Comparison of ENCODE assay signal across 4 fruit fly cellular contexts in genomic region chrX:8411532-8411960, dm6.
TF ChIP-seq lines count a peak whose summit lies in the region.

lawc (minus strand) TSS chrX:8411658.

TF ChIP-seq in whole organism, adult, 20 proteins besides CTCF, POLR2A, EP300 and RAD21 (continued from another document):
- TF ChIP-seq CG14711 (tag; optimal IDR thresholded peaks at IDR 0.05; lab: Kevin White, UChicago) (peak; percentile 54), Crg-1 (GFP tag; optimal IDR thresholded peaks at IDR 0.05; lab: Kevin White, UChicago) (no peak)

TF ChIP-seq in whole organism, embryonic, 481 proteins besides CTCF, POLR2A, EP300 and RAD21 (continued from another document and continues in another):
- TF ChIP-seq CG2120 (GFP tag; optimal IDR thresholded peaks at IDR 0.05; lab: Kevin White, UChicago) (peak; percentile 5), rib (GFP tag; IDR thresholded peaks at IDR 0.05; lab: Robert Waterston, UW) (peak; percentile 72; the same call in 1 of the 2 replicates), CG6854 (GFP tag; optimal IDR thresholded peaks at IDR 0.05; lab: Kevin White, UChicago) (peak; percentile 73), CG2116 (GFP tag; optimal IDR thresholded peaks at IDR 0.05; lab: Kevin White, UChicago) (no peak), tll (GFP tag; optimal IDR thresholded peaks at IDR 0.05; lab: Kevin White, UChicago) (no peak), CG7987 (GFP tag; optimal IDR thresholded peaks at IDR 0.05; lab: Kevin White, UChicago) (peak; percentile 50), CG17328 (GFP tag; IDR thresholded peaks at IDR 0.05; lab: Robert Waterston, UW) (peak; percentile 41; the same call in 1 of the 2 replicates), peb (GFP tag; IDR thresholded peaks at IDR 0.05; lab: Robert Waterston, UW) (0 out of 2 replicates have a peak, but pooled peaks have one; percentile 12), CG6683 (GFP tag; optimal IDR thresholded peaks at IDR 0.05; lab: Kevin White, UChicago) (peak; percentile 41), CG10267 (tag; optimal IDR thresholded peaks at IDR 0.05; lab: Kevin White, UChicago) (no peak), CG12104 (GFP tag; optimal IDR thresholded peaks at IDR 0.05; lab: Kevin White, UChicago) (no peak), usp (GFP tag; optimal IDR thresholded peaks at IDR 0.05; lab: Kevin White, UChicago) (no peak), CG17359 (tag; optimal IDR thresholded peaks at IDR 0.05; lab: Kevin White, UChicago) (no peak), phol (tag; optimal IDR thresholded peaks at IDR 0.05; lab: Kevin White, UChicago) (no peak), GATAe (GFP tag; conservative IDR thresholded peaks at IDR 0.05; lab: Robert Waterston, UW) (no peak), Spps (tag; optimal IDR thresholded peaks at IDR 0.05; lab: Kevin White, UChicago) (no peak), gcm (GFP tag; optimal IDR thresholded peaks at IDR 0.05; lab: Kevin White, UChicago) (peak; percentile 30), CG12659 (GFP tag; optimal IDR thresholded peaks at IDR 0.05; lab: Kevin White, UChicago) (peak; percentile 37), CG15011 (GFP tag; optimal IDR thresholded peaks at IDR 0.05; lab: Kevin White, UChicago) (no peak), CG15696 (tag; optimal IDR thresholded peaks at IDR 0.05; lab: Kevin White, UChicago) (no peak), CG7963 (GFP tag; IDR thresholded peaks at IDR 0.05; lab: Robert Waterston, UW; ENCODE audit: partially characterized antibody) (no peak), Max (GFP tag; optimal IDR thresholded peaks at IDR 0.05; lab: Kevin White, UChicago) (no peak), Awh (GFP tag; IDR thresholded peaks at IDR 0.05; lab: Robert Waterston, UW) (no peak), CG2202 (tag; optimal IDR thresholded peaks at IDR 0.05; lab: Kevin White, UChicago) (no peak), trem (tag; optimal IDR thresholded peaks at IDR 0.05; lab: Kevin White, UChicago) (no peak), ERR (GFP tag; optimal IDR thresholded peaks at IDR 0.05; lab: Kevin White, UChicago) (no peak), insv (GFP tag; optimal IDR thresholded peaks at IDR 0.05; lab: Kevin White, UChicago) (peak in 1 of 2 experiments; percentile 9), CG9932 (GFP tag; IDR thresholded peaks at IDR 0.05; lab: Robert Waterston, UW) (peak; percentile 61), jing (GFP tag; optimal IDR thresholded peaks at IDR 0.05; lab: Kevin White, UChicago) (no peak), CG17361 (GFP tag; IDR thresholded peaks at IDR 0.05; lab: Robert Waterston, UW) (no peak), emc (GFP tag; optimal IDR thresholded peaks at IDR 0.05; lab: Kevin White, UChicago) (no peak), br (optimal IDR thresholded peaks at IDR 0.05; lab: Kevin White, UChicago) (no peak), CG10321 (GFP tag; IDR thresholded peaks at IDR 0.05; lab: Robert Waterston, UW) (peak; percentile 49), grn (GFP tag; optimal IDR thresholded peaks at IDR 0.05; lab: Kevin White, UChicago) (peak; percentile 26), nerfin-1 (tag; optimal IDR thresholded peaks at IDR 0.05; lab: Kevin White, UChicago) (peak; percentile 50), dimm (GFP tag; IDR thresholded peaks at IDR 0.05; lab: Robert Waterston, UW) (no peak), CG13123 (GFP tag; optimal IDR thresholded peaks at IDR 0.05; lab: Kevin White, UChicago) (no peak), CG33557 (GFP tag; optimal IDR thresholded peaks at IDR 0.05; lab: Kevin White, UChicago) (no peak), CG8388 (GFP tag; optimal IDR thresholded peaks at IDR 0.05; lab: Kevin White, UChicago) (no peak), CG12236 (GFP tag; optimal IDR thresholded peaks at IDR 0.05; lab: Kevin White, UChicago) (no peak), CG4404 (GFP tag; IDR thresholded peaks at IDR 0.05; lab: Robert Waterston, UW) (no peak), gsb-n (tag; optimal IDR thresholded peaks at IDR 0.05; lab: Kevin White, UChicago) (no peak), pita (GFP tag; optimal IDR thresholded peaks at IDR 0.05; lab: Kevin White, UChicago) (no peak), Scr (GFP tag; IDR thresholded peaks at IDR 0.05; lab: Robert Waterston, UW; ENCODE audit: partially characterized antibody) (peak; percentile 20; the same call in 1 of the 2 replicates)

TF ChIP-seq in whole organism, prepupa, 60 proteins besides CTCF, POLR2A, EP300 and RAD21 (continued from another document):
- no peak for TF ChIP-seq CG1621 (tag; optimal IDR thresholded peaks at IDR 0.05; lab: Kevin White, UChicago)
- TF ChIP-seq CG16779 (tag; optimal IDR thresholded peaks at IDR 0.05; lab: Kevin White, UChicago): peak; percentile 63
- peak; percentile 19 for TF ChIP-seq achi (GFP tag; optimal IDR thresholded peaks at IDR 0.05; lab: Kevin White, UChicago)
- TF ChIP-seq svp (GFP tag; lab: Kevin White, UChicago): peak; percentile 60
- TF ChIP-seq acj6 (GFP tag; optimal IDR thresholded peaks at IDR 0.05; lab: Kevin White, UChicago): no peak
- peak; percentile 11 for TF ChIP-seq CG3919 (GFP tag; optimal IDR thresholded peaks at IDR 0.05; lab: Kevin White, UChicago)
- TF ChIP-seq Gug (GFP tag; IDR thresholded peaks at IDR 0.05; lab: Robert Waterston, UW): 0 out of 2 replicates have a peak, but pooled peaks have one; percentile 37
- no peak for TF ChIP-seq cyc (GFP tag; optimal IDR thresholded peaks at IDR 0.05; lab: Kevin White, UChicago)
- TF ChIP-seq esn (GFP tag; optimal IDR thresholded peaks at IDR 0.05; lab: Kevin White, UChicago): peak; percentile 30
- TF ChIP-seq fkh (GFP tag; optimal IDR thresholded peaks at IDR 0.05; lab: Kevin White, UChicago): peak; percentile 4
- no peak for TF ChIP-seq CG7368 (GFP tag; optimal IDR thresholded peaks at IDR 0.05; lab: Kevin White, UChicago)
- peak; percentile 61 for TF ChIP-seq dsx (GFP tag; optimal IDR thresholded peaks at IDR 0.05; lab: Kevin White, UChicago; ENCODE audit: poor library complexity, severe bottlenecking)
- TF ChIP-seq CG6792 (GFP tag; optimal IDR thresholded peaks at IDR 0.05; lab: Kevin White, UChicago): no peak
- TF ChIP-seq CG10669 (GFP tag; optimal IDR thresholded peaks at IDR 0.05; lab: Kevin White, UChicago): no peak
- no peak for TF ChIP-seq Hr38 (GFP tag; optimal IDR thresholded peaks at IDR 0.05; lab: Kevin White, UChicago)
- no peak for TF ChIP-seq Lpt (GFP tag; optimal IDR thresholded peaks at IDR 0.05; lab: Kevin White, UChicago)
- TF ChIP-seq lz (GFP tag; optimal IDR thresholded peaks at IDR 0.05; lab: Kevin White, UChicago): peak; percentile 23
- TF ChIP-seq Ets21C (GFP tag; optimal IDR thresholded peaks at IDR 0.05; lab: Kevin White, UChicago): no peak
- no peak for TF ChIP-seq dac (GFP tag; optimal IDR thresholded peaks at IDR 0.05; lab: Kevin White, UChicago)
- peak; percentile 91 for TF ChIP-seq CG6163 (GFP tag; IDR thresholded peaks at IDR 0.05; lab: Robert Waterston, UW)
- no peak for TF ChIP-seq pdm3 (GFP tag; optimal IDR thresholded peaks at IDR 0.05; lab: Kevin White, UChicago)
- TF ChIP-seq CG8632 (GFP tag; optimal IDR thresholded peaks at IDR 0.05; lab: Kevin White, UChicago): no peak
- TF ChIP-seq Hr4 (GFP tag; optimal IDR thresholded peaks at IDR 0.05; lab: Kevin White, UChicago): no peak
- TF ChIP-seq OdsH (GFP tag; optimal IDR thresholded peaks at IDR 0.05; lab: Kevin White, UChicago): no peak
- peak; percentile 87 for TF ChIP-seq fd85E (GFP tag; optimal IDR thresholded peaks at IDR 0.05; lab: Kevin White, UChicago)
- TF ChIP-seq net (GFP tag; optimal IDR thresholded peaks at IDR 0.05; lab: Kevin White, UChicago): peak; percentile 52
- no peak for TF ChIP-seq CG11902 (GFP tag; optimal IDR thresholded peaks at IDR 0.05; lab: Kevin White, UChicago)
- peak; percentile 9 for TF ChIP-seq CG34406 (GFP tag; optimal IDR thresholded peaks at IDR 0.05; lab: Kevin White, UChicago)
- TF ChIP-seq CG8119 (GFP tag; IDR thresholded peaks at IDR 0.05; lab: Robert Waterston, UW): peak; percentile 86
- TF ChIP-seq Sox102F (GFP tag; optimal IDR thresholded peaks at IDR 0.05; lab: Kevin White, UChicago): peak; percentile 59
- TF ChIP-seq fd59A (GFP tag; optimal IDR thresholded peaks at IDR 0.05; lab: Kevin White, UChicago): no peak
- peak; percentile 63 for TF ChIP-seq Sox14 (GFP tag; optimal IDR thresholded peaks at IDR 0.05; lab: Kevin White, UChicago)
- TF ChIP-seq CG6854 (GFP tag; optimal IDR thresholded peaks at IDR 0.05; lab: Kevin White, UChicago): peak; percentile 85
- TF ChIP-seq Eip78C (GFP tag; lab: Kevin White, UChicago): peak; percentile 87
- TF ChIP-seq CG3032 (tag; optimal IDR thresholded peaks at IDR 0.05; lab: Kevin White, UChicago): no peak
- TF ChIP-seq CG31627 (GFP tag; optimal IDR thresholded peaks at IDR 0.05; lab: Kevin White, UChicago): no peak
- TF ChIP-seq CG9139 (GFP tag; optimal IDR thresholded peaks at IDR 0.05; lab: Kevin White, UChicago): peak; percentile 65
- peak; percentile 20 for TF ChIP-seq CG11762 (GFP tag; optimal IDR thresholded peaks at IDR 0.05; lab: Kevin White, UChicago; ENCODE audit: insufficient read depth)
- no peak for TF ChIP-seq Hr39 (GFP tag; optimal IDR thresholded peaks at IDR 0.05; lab: Kevin White, UChicago)
- TF ChIP-seq vri (GFP tag; optimal IDR thresholded peaks at IDR 0.05; lab: Kevin White, UChicago): peak; percentile 68
- peak; percentile 9 for TF ChIP-seq spab (GFP tag; optimal IDR thresholded peaks at IDR 0.05; lab: Kevin White, UChicago)

TF ChIP-seq in whole organism, wandering third instar larva, 38 proteins besides CTCF, POLR2A, EP300 and RAD21 (continued from another document):
- TF ChIP-seq CG9705 (GFP tag; optimal IDR thresholded peaks at IDR 0.05; lab: Kevin White, UChicago): no peak
- TF ChIP-seq brk (GFP tag; optimal IDR thresholded peaks at IDR 0.05; lab: Kevin White, UChicago): peak; percentile 76
- peak; percentile 74 for TF ChIP-seq Sp1 (GFP tag; optimal IDR thresholded peaks at IDR 0.05; lab: Kevin White, UChicago)
- TF ChIP-seq HLH106 (tag; optimal IDR thresholded peaks at IDR 0.05; lab: Kevin White, UChicago): no peak
- peak; percentile 63 for TF ChIP-seq fru (GFP tag; optimal IDR thresholded peaks at IDR 0.05; lab: Kevin White, UChicago)
- no peak for TF ChIP-seq N (GFP tag; optimal IDR thresholded peaks at IDR 0.05; lab: Kevin White, UChicago)
- no peak for TF ChIP-seq sv (GFP tag; optimal IDR thresholded peaks at IDR 0.05; lab: Kevin White, UChicago)
- no peak for TF ChIP-seq woc (GFP tag; optimal IDR thresholded peaks at IDR 0.05; lab: Kevin White, UChicago)
- TF ChIP-seq lola (GFP tag; optimal IDR thresholded peaks at IDR 0.05; lab: Kevin White, UChicago): no peak
- TF ChIP-seq Vsx2 (GFP tag; optimal IDR thresholded peaks at IDR 0.05; lab: Kevin White, UChicago; ENCODE audit: partially characterized antibody): peak; percentile 73
- TF ChIP-seq dmrt93B (GFP tag; optimal IDR thresholded peaks at IDR 0.05; lab: Kevin White, UChicago): no peak
- peak; percentile 82 for TF ChIP-seq sage (GFP tag; optimal IDR thresholded peaks at IDR 0.05; lab: Kevin White, UChicago)
- TF ChIP-seq Dif (GFP tag; optimal IDR thresholded peaks at IDR 0.05; lab: Kevin White, UChicago; ENCODE audit: partially characterized antibody): peak; percentile 72
- peak; percentile 66 for TF ChIP-seq CrebA (GFP tag; optimal IDR thresholded peaks at IDR 0.05; lab: Kevin White, UChicago; ENCODE audit: borderline replicate concordance)
- TF ChIP-seq GATAd (GFP tag; optimal IDR thresholded peaks at IDR 0.05; lab: Kevin White, UChicago): no peak
